Fruit fly (Drosophila melanogaster): Measurements from ENCODE around the gene CG14450.
"Not testable (repeated sequence)": the region's sequence is repeated elsewhere in the genome, so short reads cannot be mapped to it uniquely, and the experiment has no call there.

The CG14450 gene

DNA sequence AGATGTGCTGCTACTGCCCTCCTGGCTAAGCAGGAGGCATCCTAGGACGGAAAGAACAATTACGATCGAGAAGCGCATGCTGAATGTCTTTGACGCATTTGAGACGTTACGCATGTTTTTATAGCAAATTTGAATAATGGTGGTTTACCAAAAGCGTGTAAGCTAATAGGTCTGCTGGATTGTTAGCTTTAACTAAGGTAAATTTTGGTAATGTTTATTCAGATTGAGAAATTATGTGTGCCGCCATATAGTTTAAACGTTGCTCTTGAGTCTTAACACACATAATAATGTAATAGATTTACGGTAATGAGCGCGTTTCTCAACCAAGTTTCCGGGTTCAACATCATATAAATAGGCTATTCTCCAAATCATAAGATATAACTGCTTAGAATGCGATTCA is 33.9 kb downstream of the CG14450 start, which contains the start of the genes CG12546 and CG14453:
Gene CG12546, minus strand, starts transcription at position 101 of the 400 bp plus-strand sequence.
Gene CG14453, plus strand, starts transcription at position 372 of the 400 bp plus-strand sequence.
- TF ChIP-seq acj6 (GFP tag; optimal IDR thresholded peaks at IDR 0.05) = no peak
- no peak for TF ChIP-seq pdm3 (GFP tag; optimal IDR thresholded peaks at IDR 0.05)
- no peak for TF ChIP-seq salr (GFP tag; optimal IDR thresholded peaks at IDR 0.05)
- no peak for TF ChIP-seq CG6163 (GFP tag; IDR thresholded peaks at IDR 0.05)
- no peak for TF ChIP-seq Lpt (GFP tag; optimal IDR thresholded peaks at IDR 0.05)
- TF ChIP-seq Blimp-1 (GFP tag; optimal IDR thresholded peaks at IDR 0.05) = no peak
- no peak for TF ChIP-seq CG8119 (GFP tag; IDR thresholded peaks at IDR 0.05)
- no peak for TF ChIP-seq CG11902 (GFP tag; optimal IDR thresholded peaks at IDR 0.05)
- no peak for TF ChIP-seq CG3919 (GFP tag; optimal IDR thresholded peaks at IDR 0.05)
- no peak for TF ChIP-seq CG34406 (GFP tag; optimal IDR thresholded peaks at IDR 0.05)
- no peak for TF ChIP-seq CG3032 (tag; optimal IDR thresholded peaks at IDR 0.05)
- no peak for TF ChIP-seq Eip93F (GFP tag; optimal IDR thresholded peaks at IDR 0.05)
- TF ChIP-seq Met (GFP tag; optimal IDR thresholded peaks at IDR 0.05) = no peak
- no peak for TF ChIP-seq Eip78C (GFP tag)
- TF ChIP-seq eg (GFP tag; IDR thresholded peaks at IDR 0.05) = no peak
- TF ChIP-seq Eip75B (GFP tag; optimal IDR thresholded peaks at IDR 0.05) = no peak
- TF ChIP-seq CG1621 (tag; optimal IDR thresholded peaks at IDR 0.05) = no peak
- TF ChIP-seq Hr4 (GFP tag; optimal IDR thresholded peaks at IDR 0.05) = no peak
- TF ChIP-seq CG31627 (GFP tag; optimal IDR thresholded peaks at IDR 0.05) = no peak

DNA sequence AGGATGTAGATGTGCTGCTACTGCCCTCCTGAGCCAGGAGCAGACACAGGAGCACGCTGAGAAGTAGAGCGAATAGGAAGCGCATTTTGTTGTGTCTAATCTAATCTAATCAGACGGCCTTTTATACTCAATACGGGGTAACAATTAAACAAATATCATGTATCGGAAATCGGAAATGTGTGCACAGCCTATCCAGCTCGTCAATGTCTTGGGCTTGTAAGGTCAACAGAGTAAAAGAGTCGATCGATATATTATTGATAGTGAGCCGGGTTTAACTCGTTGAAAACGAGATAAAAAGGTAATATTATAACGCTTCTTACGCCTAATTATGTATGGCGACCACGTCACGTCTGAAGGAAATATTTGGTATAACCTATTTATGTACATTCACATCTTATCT is 35.2 kb downstream of the CG14450 start, which contains the start of gene CG14454:
Gene CG14454, minus strand, starts transcription at position 101 of the 400 bp plus-strand sequence.
- not testable (repeated sequence) for TF ChIP-seq CG34406, Ets21C, CG6808 (GFP tag; optimal IDR thresholded peaks at IDR 0.05)

- TF ChIP-seq pdm3 (GFP tag; optimal IDR thresholded peaks at IDR 0.05) (no peak), Ets96B (tag; optimal IDR thresholded peaks at IDR 0.05) (no peak), fd85E (GFP tag; optimal IDR thresholded peaks at IDR 0.05) (no peak), Hr38 (GFP tag; optimal IDR thresholded peaks at IDR 0.05) (no peak), CG10631 (GFP tag; optimal IDR thresholded peaks at IDR 0.05) (no peak), dsx (GFP tag; optimal IDR thresholded peaks at IDR 0.05; ENCODE audit: poor library complexity, severe bottlenecking) (no peak), dac (GFP tag; optimal IDR thresholded peaks at IDR 0.05) (no peak), Lpt (GFP tag; optimal IDR thresholded peaks at IDR 0.05) (no peak), spab (GFP tag; optimal IDR thresholded peaks at IDR 0.05) (no peak), CG32006 (GFP tag; optimal IDR thresholded peaks at IDR 0.05) (no peak), CG16779 (tag; optimal IDR thresholded peaks at IDR 0.05) (no peak), cyc (GFP tag; optimal IDR thresholded peaks at IDR 0.05) (no peak), achi (GFP tag; optimal IDR thresholded peaks at IDR 0.05) (no peak), CG11762 (GFP tag; optimal IDR thresholded peaks at IDR 0.05; ENCODE audit: insufficient read depth) (no peak), Eip75B (GFP tag; optimal IDR thresholded peaks at IDR 0.05) (no peak), CG10669 (GFP tag; optimal IDR thresholded peaks at IDR 0.05) (no peak), Sox102F (GFP tag; optimal IDR thresholded peaks at IDR 0.05) (no peak)
These were observed 40.6 kb downstream of the CG14450 start, which contains the start of the genes CG14455 and CG14456 for dm6 chr3L:22686987-22687386. TSS of gene CG14455 (minus strand) at chr3L:22687087. TSS of gene CG14456 (plus strand) at chr3L:22687222.

dm6 chr3L:22680932-22681331 is 46.7 kb downstream of the CG14450 start:
- peak; percentile 61 for TF ChIP-seq CG3032 (tag; optimal IDR thresholded peaks at IDR 0.05)
- TF ChIP-seq CG11762 (GFP tag; optimal IDR thresholded peaks at IDR 0.05; ENCODE audit: insufficient read depth) = no peak

Measured in whole organism, prepupa.